Fruit fly (Drosophila melanogaster): Measurements from ENCODE around the gene Rab11.

DNA sequence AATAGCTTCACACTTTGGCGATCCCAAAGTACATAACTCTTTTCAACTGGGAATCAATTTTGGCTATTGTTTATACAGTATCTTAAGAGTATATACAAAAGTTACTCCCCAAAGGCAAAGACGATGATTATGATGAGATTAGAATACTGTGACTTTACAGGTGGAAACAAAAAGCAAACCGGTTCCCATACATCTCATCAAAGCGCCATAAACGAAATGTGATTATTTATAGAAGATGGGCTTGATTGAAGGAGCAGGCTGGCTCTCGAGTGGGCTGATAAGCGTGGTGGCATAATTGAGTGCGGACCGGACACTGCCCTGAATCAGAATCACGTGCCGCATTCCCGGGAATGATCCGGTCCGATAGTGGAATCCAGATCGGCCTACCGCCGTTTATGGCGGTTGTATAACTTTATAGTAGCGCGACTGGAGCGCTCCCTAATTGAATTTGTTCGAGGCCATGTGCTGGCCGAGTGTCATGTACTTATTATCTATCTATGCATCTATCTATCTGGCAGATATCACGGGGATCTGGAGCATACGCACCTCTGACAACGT is 39.2 kb upstream of the Rab11 start:
- no peak for TF ChIP-seq EcR (GFP tag; optimal IDR thresholded peaks at IDR 0.05)
- no peak for TF ChIP-seq psq (optimal IDR thresholded peaks at IDR 0.05)
- TF ChIP-seq usp (GFP tag; optimal IDR thresholded peaks at IDR 0.05): no peak

All from whole organism.